Fruit fly (Drosophila melanogaster) Kc167 (cell line): ENCODE results near the gene Mt2.

ENCODE experiments used
- Myc ChIP-seq: fragments of >200 bp; optimal IDR thresholded peaks from 2 replicates; lab custom pipeline; 2017; ENCODE audit warnings: missing external identifiers
- h ChIP-seq: fragments of >200 bp; optimal IDR thresholded peaks from 3 replicates; lab custom pipeline; 2018; ENCODE audit warnings: missing external identifiers
- insv ChIP-seq: fragments of >200 bp; optimal IDR thresholded peaks from 3 replicates; lab custom pipeline; 2018; ENCODE audit warnings: missing external identifiers
- psq ChIP-seq: fragments of >200 bp; optimal IDR thresholded peaks from 2 replicates; lab custom pipeline; 2017; ENCODE audit warnings: missing external identifiers

DNA sequence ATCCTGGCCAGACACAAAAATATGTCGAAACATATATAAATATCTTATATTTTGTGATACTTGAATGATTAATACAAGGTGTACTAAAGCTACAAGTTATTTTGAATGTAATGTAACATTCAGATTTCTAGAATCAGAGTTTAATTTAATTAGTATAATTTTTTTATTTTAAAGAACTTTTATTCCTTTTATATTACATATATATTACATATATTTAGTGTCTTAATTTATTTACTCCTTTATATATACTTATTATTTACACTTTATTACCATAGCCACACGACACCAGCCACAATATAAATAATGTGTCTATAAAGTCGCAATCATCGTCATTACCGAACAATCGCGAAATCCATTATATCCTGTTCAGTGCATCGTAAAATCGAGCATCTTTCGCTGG, 4.8 kb upstream of the Mt2 start, which contains the start of gene Pex19:
- TF ChIP-seq insv (lab: Kevin White, UChicago): no peak
- no peak for TF ChIP-seq h (lab: Kevin White, UChicago)
- no peak for TF ChIP-seq psq (lab: Kevin White, UChicago)
- no peak for TF ChIP-seq Myc (lab: Kevin White, UChicago)
